Worm (Caenorhabditis elegans) whole organism, early embryonic: Measurements from ENCODE around the gene C25F9.11.

Source experiments
- B0310.2 ChIP-seq: sonication (generic microtip); optimal IDR thresholded peaks from 2 replicates; lab custom pipeline; 2016; ENCODE audit warnings: mild to moderate bottlenecking, missing genetic modification characterization, missing compliant biosample characterization
- aly-1 ChIP-seq: sonication (generic microtip); optimal IDR thresholded peaks from 2 replicates; lab custom pipeline; 2016; ENCODE audit warnings: missing genetic modification characterization, missing compliant biosample characterization
- ama-1 ChIP-seq: fragments of 150-350 bp; optimal IDR thresholded peaks from 2 replicates; lab custom pipeline; 2014
- ceh-13 ChIP-seq: fragments of 200-800 bp; sonication (Bioruptor generic); optimal IDR thresholded peaks from 2 replicates; lab custom pipeline; 2018; ENCODE audit warnings: mild to moderate bottlenecking, missing genetic modification characterization, missing compliant biosample characterization
- hmbx-1 ChIP-seq: sonication (generic microtip); optimal IDR thresholded peaks from 2 replicates; lab custom pipeline; 2016; ENCODE audit warnings: mild to moderate bottlenecking, missing genetic modification characterization, missing compliant biosample characterization
- hmg-4 ChIP-seq: fragments of 200-800 bp; sonication (Bioruptor generic); optimal IDR thresholded peaks from 2 replicates; lab custom pipeline; 2018; ENCODE audit warnings: mild to moderate bottlenecking, missing genetic modification characterization, missing compliant biosample characterization
- sea-1 ChIP-seq: fragments of 200-800 bp; sonication (Bioruptor generic); conservative IDR thresholded peaks from 2 replicates; pipeline ENCODE4 v1.3.6; 2022; ENCODE audit warnings: missing genetic modification characterization, missing compliant biosample characterization
- tra-4 ChIP-seq: sonication (generic microtip); optimal IDR thresholded peaks from 2 replicates; lab custom pipeline; 2017; ENCODE audit warnings: missing genetic modification characterization, missing compliant biosample characterization

DNA sequence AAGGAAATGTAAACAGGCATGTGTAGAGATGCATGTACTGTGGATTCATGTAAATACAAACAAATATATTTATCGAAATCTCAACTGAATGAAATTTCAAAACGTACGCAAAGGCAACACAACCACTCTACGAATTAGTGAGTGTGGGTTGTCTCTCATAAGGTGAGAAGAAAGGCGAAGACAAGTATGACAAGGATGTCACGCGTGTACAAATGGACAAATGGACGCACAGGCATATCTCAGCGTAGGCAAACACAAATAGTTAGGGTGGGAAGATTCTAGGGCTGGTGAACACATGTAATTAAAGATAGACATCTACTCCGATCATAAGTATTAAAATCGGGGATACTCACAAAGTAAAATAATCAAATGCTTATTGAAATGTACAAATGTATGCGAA is 4.8 kb downstream of the C25F9.11 start:
- TF ChIP-seq tra-4 (tag; lab: Kevin White, UChicago) (no peak), hmg-4 (GFP tag; lab: Kevin White, UChicago) (no peak), ama-1 (lab: Kevin White, UChicago) (no peak), aly-1 (no peak), ceh-13 (GFP tag; lab: Kevin White, UChicago) (no peak), B0310.2 (tag; lab: Kevin White, UChicago) (no peak), sea-1 (GFP tag; lab: Robert Waterston, UW) (no peak), hmbx-1 (no peak)
